Fruit fly (Drosophila melanogaster) S2 (cell line): ENCODE measurements around the gene Wdfy2.
A peak's percentile ranks its signal among the peaks of the same experiment; 100 is the strongest.

Experiments used
- CG8478 ChIP-seq: fragments of >200 bp; optimal IDR thresholded peaks from 2 replicates; lab custom pipeline; 2018
- CTCF ChIP-seq, 2 experiments: fragments of >200 bp; optimal IDR thresholded peaks; 2 replicates each; lab custom pipeline; 2018

Wdfy2 gene

dm6 chr2L:10435606-10436160 lies 12.6 kb downstream of the Wdfy2 start, which contains the start of the genes TBC1D16 and holn1:
TBC1D16 (minus strand) TSS chr2L:10435656.
holn1 (plus strand) TSS chr2L:10435995.
- no peak for TF ChIP-seq CTCF (optimal IDR thresholded peaks at IDR 0.05; lab: Kevin White, UChicago)
- no peak for TF ChIP-seq CG8478

dm6 chr2L:10437317-10437716 lies 14.2 kb downstream of the Wdfy2 start, which contains the start of gene STUB1:
STUB1 (plus strand) TSS chr2L:10437548.
- TF ChIP-seq CG8478 (no peak), CTCF (optimal IDR thresholded peaks at IDR 0.05; lab: Kevin White, UChicago) (no peak)

- no peak for TF ChIP-seq CG8478
- no peak for TF ChIP-seq CTCF (optimal IDR thresholded peaks at IDR 0.05; lab: Kevin White, UChicago)
These were observed 16.1 kb downstream of the Wdfy2 start, which contains the start of gene Nse4 for dm6 chr2L:10439174-10439573. Nse4 (plus strand) TSS chr2L:10439440.

- no peak for TF ChIP-seq CG8478
- TF ChIP-seq CTCF (optimal IDR thresholded peaks at IDR 0.05; lab: Kevin White, UChicago): no peak
These were observed 19.1 kb downstream of the Wdfy2 start, which contains the start of gene loh for dm6 chr2L:10442048-10442790. loh (plus strand) TSS chr2L:10442534.

- TF ChIP-seq CTCF (optimal IDR thresholded peaks at IDR 0.05; lab: Kevin White, UChicago) (no peak), CG8478 (no peak)
These were observed 29.2 kb downstream of the Wdfy2 start, which contains the start of gene ppk10 for dm6 chr2L:10452296-10452695. ppk10 (minus strand) TSS chr2L:10452396.

- TF ChIP-seq CG8478 (no peak), CTCF (optimal IDR thresholded peaks at IDR 0.05; lab: Kevin White, UChicago) (no peak)
These were observed 32.9 kb downstream of the Wdfy2 start for dm6 chr2L:10455944-10456520.

dm6 chr2L:10457191-10457899 lies 34.3 kb downstream of the Wdfy2 start, which contains the start of the genes LManI and LManII:
LManI (minus strand) TSS chr2L:10457241.
LManII (plus strand) TSS chr2L:10457658.
- TF ChIP-seq CG8478 (no peak), CTCF (optimal IDR thresholded peaks at IDR 0.05; lab: Kevin White, UChicago) (no peak)

dm6 chr2L:10458979-10459378 lies 35.9 kb downstream of the Wdfy2 start:
- TF ChIP-seq CTCF (optimal IDR thresholded peaks at IDR 0.05; lab: Kevin White, UChicago) (peak; percentile 81 to 83), CG8478 (no peak)

dm6 chr2L:10466865-10467270 lies 43.8 kb downstream of the Wdfy2 start:
- TF ChIP-seq CTCF (optimal IDR thresholded peaks at IDR 0.05; lab: Kevin White, UChicago) (no peak), CG8478 (no peak)

- TF ChIP-seq CTCF (optimal IDR thresholded peaks at IDR 0.05; lab: Kevin White, UChicago) (no peak), CG8478 (no peak)
These were observed 45.3 kb downstream of the Wdfy2 start for dm6 chr2L:10468388-10468787.

dm6 chr2L:10468978-10469377 lies 45.9 kb downstream of the Wdfy2 start:
- TF ChIP-seq CTCF (optimal IDR thresholded peaks at IDR 0.05; lab: Kevin White, UChicago) (no peak), CG8478 (no peak)

- no peak for TF ChIP-seq CG8478
- TF ChIP-seq CTCF (optimal IDR thresholded peaks at IDR 0.05; lab: Kevin White, UChicago): no peak
These were observed 47.1 kb downstream of the Wdfy2 start for dm6 chr2L:10470211-10470610.

- TF ChIP-seq CG8478 (no peak), CTCF (optimal IDR thresholded peaks at IDR 0.05; lab: Kevin White, UChicago) (no peak)
These were observed 49.2 kb downstream of the Wdfy2 start for dm6 chr2L:10472257-10472656.

- TF ChIP-seq CTCF (optimal IDR thresholded peaks at IDR 0.05; lab: Kevin White, UChicago) (no peak), CG8478 (no peak)
These were observed 51.2 kb downstream of the Wdfy2 start, which contains the start of gene RluA-1 for dm6 chr2L:10474268-10474678. RluA-1 (minus strand) TSS chr2L:10474349.

- TF ChIP-seq CG8478 (no peak), CTCF (optimal IDR thresholded peaks at IDR 0.05; lab: Kevin White, UChicago) (no peak)
These were observed 51.7 kb downstream of the Wdfy2 start for dm6 chr2L:10474815-10475214.
